Fruit fly (Drosophila melanogaster): ENCODE measurements around the gene Pp1-87B.

- TF ChIP-seq usp (GFP tag; optimal IDR thresholded peaks at IDR 0.05) = no peak
- no peak for TF ChIP-seq psq (optimal IDR thresholded peaks at IDR 0.05)
These were observed 30.7 kb upstream of the Pp1-87B start, which contains the start of gene trus for dm6 chr3R:12456370-12456940.

All from whole organism.